Fruit fly (Drosophila melanogaster): ENCODE measurements around the gene betaggt-I.

The betaggt-I gene

DNA sequence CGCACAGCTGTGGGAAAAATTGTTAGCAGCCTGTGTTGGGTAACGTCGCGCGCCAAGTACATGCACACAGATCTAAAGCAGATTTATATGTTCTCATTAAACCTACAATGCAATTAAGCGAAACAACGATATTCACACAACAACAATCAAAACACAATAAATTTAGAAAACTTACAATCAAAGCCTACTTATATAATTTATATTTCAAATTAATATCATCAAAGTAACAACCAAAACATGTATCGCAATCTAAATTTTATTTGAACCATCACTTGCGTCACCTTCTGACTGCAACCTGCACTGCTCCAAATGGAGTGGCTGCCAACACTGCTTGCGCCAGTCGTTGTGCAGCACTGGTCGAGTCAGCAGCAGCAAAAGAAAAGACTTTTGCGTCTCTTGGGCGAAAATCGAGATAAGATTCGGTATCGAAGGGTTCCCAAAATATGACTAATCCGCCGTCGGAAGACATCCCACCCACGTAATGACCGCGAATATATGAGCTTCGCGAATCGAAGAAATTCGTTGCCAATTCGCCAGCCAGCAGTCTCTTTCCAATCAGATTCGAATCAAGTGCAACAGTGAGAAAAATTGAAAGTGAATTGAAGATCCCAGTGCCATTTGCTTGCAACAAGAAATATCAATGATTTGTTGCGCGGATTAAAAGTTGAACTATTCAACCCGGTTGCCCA lies 36.0 kb downstream of the betaggt-I start, which contains the start of the genes CG8892 and CG34126 (continued):
- peak; percentile 92; the same call in 2 of the 3 replicates for TF ChIP-seq CG3726 (GFP tag; IDR thresholded peaks at IDR 0.05)
- TF ChIP-seq ERR (GFP tag; optimal IDR thresholded peaks at IDR 0.05) = peak; percentile 87
- peak; percentile 92 for TF ChIP-seq Blimp-1 (GFP tag; optimal IDR thresholded peaks at IDR 0.05)
- TF ChIP-seq CG6272 (GFP tag; IDR thresholded peaks at IDR 0.05) = peak; percentile 97
- peak; percentile 92 for TF ChIP-seq ftz-f1 (GFP tag; optimal IDR thresholded peaks at IDR 0.05)
- TF ChIP-seq Drgx (GFP tag; IDR thresholded peaks at IDR 0.05) = peak; percentile 91
- TF ChIP-seq B-H2 (GFP tag; optimal IDR thresholded peaks at IDR 0.05) = peak; percentile 96
- TF ChIP-seq bowl (GFP tag; IDR thresholded peaks at IDR 0.05) = peak; percentile 74
- peak; percentile 82 for TF ChIP-seq Hr39 (optimal IDR thresholded peaks at IDR 0.05)
- peak; percentile 83 for TF ChIP-seq disco-r (GFP tag; optimal IDR thresholded peaks at IDR 0.05)
- peak; percentile 92 for TF ChIP-seq YL-1 (GFP tag; optimal IDR thresholded peaks at IDR 0.05)
- no peak for TF ChIP-seq CG12769 (tag; optimal IDR thresholded peaks at IDR 0.05)
- TF ChIP-seq hth (optimal IDR thresholded peaks at IDR 0.05) = no peak
- peak; percentile 97 for TF ChIP-seq CG7556 (GFP tag; optimal IDR thresholded peaks at IDR 0.05)
- TF ChIP-seq Dip2 (GFP tag; IDR thresholded peaks at IDR 0.05) = peak; percentile 71
- TF ChIP-seq Dfd (GFP tag; optimal IDR thresholded peaks at IDR 0.05) = peak in 1 of 2 experiments; percentile 92
- peak; percentile 96 for TF ChIP-seq CG13624 (GFP tag; optimal IDR thresholded peaks at IDR 0.05)
- peak; percentile 87 for TF ChIP-seq CG17612 (GFP tag; IDR thresholded peaks at IDR 0.05)
- TF ChIP-seq E2f1 (GFP tag; IDR thresholded peaks at IDR 0.05) = peak; percentile 94
- TF ChIP-seq ab (GFP tag; optimal IDR thresholded peaks at IDR 0.05) = peak; percentile 96
- peak; percentile 96 for TF ChIP-seq CG32772 (GFP tag; IDR thresholded peaks at IDR 0.05)
- TF ChIP-seq caup (GFP tag; optimal IDR thresholded peaks at IDR 0.05; ENCODE audit: severe bottlenecking) = peak; percentile 96
- peak; percentile 96 for TF ChIP-seq CG17359 (tag; optimal IDR thresholded peaks at IDR 0.05)
- peak; percentile 96 for TF ChIP-seq ems (GFP tag; optimal IDR thresholded peaks at IDR 0.05)
- peak; percentile 88 for TF ChIP-seq nom (GFP tag; optimal IDR thresholded peaks at IDR 0.05)
- peak; percentile 81 for TF ChIP-seq MTF-1 (GFP tag; optimal IDR thresholded peaks at IDR 0.05; ENCODE audit: borderline replicate concordance)
- TF ChIP-seq CG33557 (GFP tag; optimal IDR thresholded peaks at IDR 0.05) = peak; percentile 97
- peak; percentile 98 for TF ChIP-seq phol (tag; optimal IDR thresholded peaks at IDR 0.05)
- peak; percentile 98 for TF ChIP-seq CG18619 (GFP tag; optimal IDR thresholded peaks at IDR 0.05)
- no peak for TF ChIP-seq CG7745 (tag; optimal IDR thresholded peaks at IDR 0.05)
- TF ChIP-seq Hr3 (GFP tag; optimal IDR thresholded peaks at IDR 0.05) = peak; percentile 99
- peak; percentile 94 for TF ChIP-seq CG15601 (tag; optimal IDR thresholded peaks at IDR 0.05)
- TF ChIP-seq CG1647 (GFP tag; optimal IDR thresholded peaks at IDR 0.05) = peak; percentile 98
- peak; percentile 97 for TF ChIP-seq Mad (GFP tag; optimal IDR thresholded peaks at IDR 0.05)
- peak; percentile 97 for TF ChIP-seq esg (GFP tag; conservative IDR thresholded peaks at IDR 0.05)
- TF ChIP-seq h (optimal IDR thresholded peaks at IDR 0.05) = no peak
- TF ChIP-seq Ssrp (tag; optimal IDR thresholded peaks at IDR 0.05) = peak; percentile 97
- TF ChIP-seq Asciz (GFP tag; optimal IDR thresholded peaks at IDR 0.05) = peak; percentile 93
- TF ChIP-seq Tbp (GFP tag; optimal IDR thresholded peaks at IDR 0.05) = peak; percentile 75
- TF ChIP-seq ken (GFP tag; IDR thresholded peaks at IDR 0.05) = peak; percentile 98
- TF ChIP-seq CG16813 (GFP tag; IDR thresholded peaks at IDR 0.05; ENCODE audit: partially characterized antibody) = peak; percentile 36; the same call in 2 of the 3 replicates
- peak; percentile 87 for TF ChIP-seq luna (GFP tag; optimal IDR thresholded peaks at IDR 0.05)

Data from whole organism, embryonic.